Fruit fly (Drosophila melanogaster): ENCODE results near the gene CG5555.

- no peak for TF ChIP-seq Pdp1 (GFP tag; optimal IDR thresholded peaks at IDR 0.05)
- TF ChIP-seq CG15601 (tag; optimal IDR thresholded peaks at IDR 0.05), result no peak
- no peak for TF ChIP-seq Hr3 (GFP tag; optimal IDR thresholded peaks at IDR 0.05)
- no peak for TF ChIP-seq Elba2 (GFP tag; optimal IDR thresholded peaks at IDR 0.05)
- TF ChIP-seq CG8359 (GFP tag; optimal IDR thresholded peaks at IDR 0.05; ENCODE audit: borderline replicate concordance), result no peak
- TF ChIP-seq CG7556 (GFP tag; optimal IDR thresholded peaks at IDR 0.05), result no peak
- no peak for TF ChIP-seq CG15073 (GFP tag; optimal IDR thresholded peaks at IDR 0.05)
- no peak for TF ChIP-seq CG16813 (GFP tag; IDR thresholded peaks at IDR 0.05; ENCODE audit: partially characterized antibody)
- TF ChIP-seq danr (GFP tag; IDR thresholded peaks at IDR 0.05), result no peak
- TF ChIP-seq Hr51 (GFP tag; optimal IDR thresholded peaks at IDR 0.05), result no peak
Observed at dm6 chr3R:19167521-19167920, 12.8 kb downstream of the CG5555 start.
